Worm (Caenorhabditis elegans) whole organism, L2 larva: Measurements from ENCODE around the gene B0546.5.

ENCODE experiments used
- crh-2 ChIP-seq: sonication (generic microtip); optimal IDR thresholded peaks from 2 replicates; lab custom pipeline; 2017; ENCODE audit warnings: missing biosample characterization, missing genetic modification characterization
- lin-11 ChIP-seq: fragments of 150-350 bp; sonication (generic microtip); optimal IDR thresholded peaks from 2 replicates; lab custom pipeline; 2014; ENCODE audit warnings: missing biosample characterization, missing genetic modification characterization, inconsistent platforms, mixed read lengths
- nhr-77 ChIP-seq: fragments of 150-350 bp; optimal IDR thresholded peaks from 2 replicates; lab custom pipeline; 2014; ENCODE audit warnings: missing biosample characterization, missing genetic modification characterization

DNA sequence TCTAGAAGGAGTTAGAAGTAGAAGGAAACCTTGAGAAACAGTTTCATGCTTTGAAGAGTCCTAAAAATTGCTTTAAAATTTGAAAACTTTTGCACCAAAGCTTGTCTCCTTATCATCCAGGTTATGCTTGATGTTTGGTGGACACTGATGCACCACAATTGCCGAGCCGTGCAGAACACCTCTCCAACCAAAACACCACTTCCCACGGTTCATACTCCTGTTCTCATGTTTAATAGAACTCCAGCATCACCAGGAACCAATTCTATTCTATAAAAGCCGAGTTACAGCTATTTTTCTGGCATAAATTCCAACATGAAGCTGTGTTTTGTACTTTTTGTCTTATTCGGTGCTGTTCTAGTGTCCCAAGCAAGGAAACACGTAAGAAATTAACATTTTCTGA, 48.7 kb downstream of the B0546.5 start, which contains the start of gene F42A6.2:
- TF ChIP-seq lin-11 (no peak), nhr-77 (tag; lab: Kevin White, UChicago) (no peak), crh-2 (tag; lab: Kevin White, UChicago) (no peak)
